Worm (Caenorhabditis elegans) whole organism, L1 larva: ENCODE results near the gene egl-6.

Experiments used
- C04F5.9 ChIP-seq: sonication (generic microtip); optimal IDR thresholded peaks from 2 replicates; lab custom pipeline; 2016; ENCODE audit warnings: missing genetic modification characterization, missing compliant biosample characterization
- C16A3.4 ChIP-seq: fragments of 150-350 bp; optimal IDR thresholded peaks from 2 replicates; lab custom pipeline; 2014; ENCODE audit warnings: missing biosample characterization, missing genetic modification characterization
- F16B12.6 ChIP-seq: fragments of 150-350 bp; optimal IDR thresholded peaks from 2 replicates; lab custom pipeline; 2014; ENCODE audit warnings: missing biosample characterization, missing genetic modification characterization
- aha-1 ChIP-seq: fragments of 150-350 bp; optimal IDR thresholded peaks from 2 replicates; lab custom pipeline; 2014; ENCODE audit warnings: missing biosample characterization, missing genetic modification characterization
- alr-1 ChIP-seq: fragments of 200-800 bp; sonication (Bioruptor generic); optimal IDR thresholded peaks from 2 replicates; lab custom pipeline; 2018; ENCODE audit warnings: borderline replicate concordance, mild to moderate bottlenecking, missing genetic modification characterization, missing compliant biosample characterization
- aly-2 ChIP-seq: fragments of 150-350 bp; optimal IDR thresholded peaks from 2 replicates; lab custom pipeline; 2014; ENCODE audit warnings: missing biosample characterization, missing genetic modification characterization
- ama-1 ChIP-seq: fragments of 150-350 bp; optimal IDR thresholded peaks from 2 replicates; lab custom pipeline; 2014
- blmp-1 ChIP-seq: fragments of 150-350 bp; optimal IDR thresholded peaks from 2 replicates; lab custom pipeline; 2014; ENCODE audit warnings: missing biosample characterization, missing genetic modification characterization
- ceh-8 ChIP-seq: fragments of 200-800 bp; sonication (Bioruptor generic); optimal IDR thresholded peaks from 2 replicates; lab custom pipeline; 2018; ENCODE audit warnings: mild to moderate bottlenecking, missing genetic modification characterization, moderate library complexity, missing compliant biosample characterization
- ceh-82 ChIP-seq, 3 experiments: fragments of 150-350 bp in 1 of 3; sonication (generic microtip) in 2 of 3; optimal IDR thresholded peaks; 2 replicates each; lab custom pipeline; 2014 to 2017; ENCODE audit warnings: missing biosample characterization in 3 of 3, missing genetic modification characterization in 3 of 3
- ceh-88 ChIP-seq: fragments of 200-800 bp; sonication (Bioruptor generic); IDR thresholded peaks from 2 replicates; pipeline ENCODE4 v1.3.6; 2022; ENCODE audit warnings: missing genetic modification characterization, missing compliant biosample characterization
- ceh-90 ChIP-seq: sonication (generic microtip); optimal IDR thresholded peaks from 2 replicates; lab custom pipeline; 2016; ENCODE audit warnings: missing genetic modification characterization, missing compliant biosample characterization
- ces-1 ChIP-seq: fragments of 150-350 bp; optimal IDR thresholded peaks from 2 replicates; lab custom pipeline; 2014; ENCODE audit warnings: missing biosample characterization, missing genetic modification reagents, missing genetic modification characterization
- efl-3 ChIP-seq: fragments of 200-800 bp; sonication (Bioruptor generic); optimal IDR thresholded peaks from 2 replicates; lab custom pipeline; 2018; ENCODE audit warnings: mild to moderate bottlenecking, missing genetic modification characterization, missing compliant biosample characterization
- ets-5 ChIP-seq: fragments of 200-800 bp; sonication (Bioruptor generic); IDR thresholded peaks from 2 replicates; pipeline ENCODE4 v1.3.6; 2022; ENCODE audit warnings: missing genetic modification characterization, missing compliant biosample characterization
- fkh-10 ChIP-seq: sonication (generic microtip); optimal IDR thresholded peaks from 2 replicates; lab custom pipeline; 2017; ENCODE audit warnings: missing biosample characterization, missing genetic modification reagents, missing genetic modification characterization
- fkh-4 ChIP-seq: sonication (generic microtip); optimal IDR thresholded peaks from 2 replicates; lab custom pipeline; 2016; ENCODE audit warnings: missing compliant biosample characterization, missing genetic modification characterization, borderline replicate concordance
- fos-1 ChIP-seq: fragments of 150-350 bp; optimal IDR thresholded peaks from 2 replicates; lab custom pipeline; 2014; ENCODE audit warnings: missing biosample characterization, missing genetic modification characterization
- hlh-17 ChIP-seq: fragments of 200-800 bp; sonication (Bioruptor generic); optimal IDR thresholded peaks from 2 replicates; lab custom pipeline; 2018; ENCODE audit warnings: missing genetic modification characterization, mild to moderate bottlenecking, missing compliant biosample characterization, moderate library complexity, borderline replicate concordance
- hlh-4 ChIP-seq: sonication (generic microtip); optimal IDR thresholded peaks from 2 replicates; lab custom pipeline; 2016; ENCODE audit warnings: mild to moderate bottlenecking, missing genetic modification characterization, missing compliant biosample characterization
- hpl-2 ChIP-seq: fragments of 150-350 bp; optimal IDR thresholded peaks from 2 replicates; lab custom pipeline; 2014; ENCODE audit warnings: missing biosample characterization, missing genetic modification reagents, missing genetic modification characterization
- irx-1 ChIP-seq: sonication (generic microtip); optimal IDR thresholded peaks from 2 replicates; lab custom pipeline; 2016; ENCODE audit warnings: missing genetic modification characterization, missing compliant biosample characterization
- isw-1 ChIP-seq: fragments of 200-800 bp; sonication (Bioruptor generic); IDR thresholded peaks from 2 replicates; pipeline ENCODE4 v1.3.6; 2022; ENCODE audit warnings: missing genetic modification characterization, missing compliant biosample characterization
- jun-1 ChIP-seq: fragments of 150-350 bp; optimal IDR thresholded peaks from 2 replicates; lab custom pipeline; 2014; ENCODE audit warnings: missing biosample characterization, missing genetic modification reagents, missing genetic modification characterization
- lin-15B ChIP-seq: fragments of 150-350 bp; sonication (generic microtip); optimal IDR thresholded peaks from 3 replicates; lab custom pipeline; 2014; ENCODE audit warnings: missing biosample characterization, missing genetic modification characterization
- lin-39 ChIP-seq: fragments of 150-350 bp; optimal IDR thresholded peaks from 2 replicates; lab custom pipeline; 2014; ENCODE audit warnings: missing biosample characterization, missing genetic modification reagents, missing genetic modification characterization
- lsy-2 ChIP-seq, 2 experiments: fragments of 150-350 bp; optimal IDR thresholded peaks; 2 replicates each; lab custom pipeline; 2014; ENCODE audit warnings: missing biosample characterization in 2 of 2, missing genetic modification characterization in 2 of 2
- mef-2 ChIP-seq: fragments of 150-350 bp; optimal IDR thresholded peaks from 2 replicates; lab custom pipeline; 2014; ENCODE audit warnings: missing biosample characterization, missing genetic modification characterization
- mep-1 ChIP-seq: fragments of 150-350 bp; optimal IDR thresholded peaks from 2 replicates; lab custom pipeline; 2014; ENCODE audit warnings: missing biosample characterization, missing genetic modification characterization
- nhr-11 ChIP-seq: fragments of 150-350 bp; optimal IDR thresholded peaks from 2 replicates; lab custom pipeline; 2014; ENCODE audit warnings: missing biosample characterization, missing genetic modification characterization
- nhr-12 ChIP-seq: sonication (generic microtip); optimal IDR thresholded peaks from 2 replicates; lab custom pipeline; 2017; ENCODE audit warnings: missing biosample characterization, missing genetic modification characterization
- nhr-19 ChIP-seq: fragments of 200-800 bp; sonication (Bioruptor generic); conservative IDR thresholded peaks from 2 replicates; pipeline ENCODE4 v1.3.6; 2022; ENCODE audit warnings: missing genetic modification characterization, missing compliant biosample characterization
- nhr-20 ChIP-seq: sonication (generic microtip); optimal IDR thresholded peaks from 2 replicates; lab custom pipeline; 2016; ENCODE audit warnings: mild to moderate bottlenecking, missing genetic modification characterization, missing compliant biosample characterization
- nhr-237 ChIP-seq: fragments of 150-350 bp; optimal IDR thresholded peaks from 2 replicates; lab custom pipeline; 2014; ENCODE audit warnings: missing biosample characterization, missing genetic modification characterization
- nhr-47 ChIP-seq: sonication (generic microtip); optimal IDR thresholded peaks from 2 replicates; lab custom pipeline; 2016; ENCODE audit warnings: mild to moderate bottlenecking, missing genetic modification characterization, moderate library complexity, missing compliant biosample characterization
- nhr-71 ChIP-seq: sonication (generic microtip); optimal IDR thresholded peaks from 2 replicates; lab custom pipeline; 2016; ENCODE audit warnings: mild to moderate bottlenecking, missing genetic modification characterization, moderate library complexity, missing compliant biosample characterization
- nhr-85 ChIP-seq: sonication (generic microtip); peaks from one replicate; lab custom pipeline; 2016; ENCODE audit warnings: missing genetic modification characterization, inconsistent platforms, missing compliant biosample characterization
- nhr-90 ChIP-seq: sonication (generic microtip); optimal IDR thresholded peaks from 2 replicates; lab custom pipeline; 2016; ENCODE audit warnings: mild to moderate bottlenecking, missing genetic modification characterization, missing compliant biosample characterization; ENCODE audit not compliant: poor library complexity
- pax-3 ChIP-seq: fragments of 200-800 bp; sonication (Bioruptor generic); optimal IDR thresholded peaks from 2 replicates; lab custom pipeline; 2018; ENCODE audit warnings: mild to moderate bottlenecking, missing genetic modification characterization, moderate library complexity, missing compliant biosample characterization
- pqm-1 ChIP-seq: sonication (generic microtip); optimal IDR thresholded peaks from 3 replicates; lab custom pipeline; 2017; ENCODE audit warnings: missing biosample characterization, missing genetic modification characterization
- rnt-1 ChIP-seq: sonication (generic microtip); optimal IDR thresholded peaks from 2 replicates; lab custom pipeline; 2016; ENCODE audit warnings: mild to moderate bottlenecking, missing genetic modification characterization, moderate library complexity, missing compliant biosample characterization
- snu-23 ChIP-seq: sonication (generic microtip); optimal IDR thresholded peaks from 2 replicates; lab custom pipeline; 2016; ENCODE audit warnings: missing genetic modification characterization, missing compliant biosample characterization
- sox-4 ChIP-seq: sonication (generic microtip); optimal IDR thresholded peaks from 2 replicates; lab custom pipeline; 2016; ENCODE audit warnings: missing genetic modification characterization, missing compliant biosample characterization
- sptf-1 ChIP-seq: fragments of 150-350 bp; optimal IDR thresholded peaks from 2 replicates; lab custom pipeline; 2014; ENCODE audit warnings: missing biosample characterization, missing genetic modification characterization
- sup-37 ChIP-seq: fragments of 200-800 bp; sonication (Bioruptor generic); optimal IDR thresholded peaks from 2 replicates; lab custom pipeline; 2018; ENCODE audit warnings: mild to moderate bottlenecking, missing genetic modification characterization, missing compliant biosample characterization
- swsn-7 ChIP-seq: sonication (generic microtip); optimal IDR thresholded peaks from 2 replicates; lab custom pipeline; 2016; ENCODE audit warnings: missing genetic modification characterization, missing compliant biosample characterization
- tbx-2 ChIP-seq: sonication (generic microtip); optimal IDR thresholded peaks from 2 replicates; lab custom pipeline; 2016; ENCODE audit warnings: missing genetic modification characterization, missing compliant biosample characterization
- tlp-1 ChIP-seq: fragments of 150-350 bp; optimal IDR thresholded peaks from 2 replicates; lab custom pipeline; 2014; ENCODE audit warnings: missing biosample characterization, missing genetic modification characterization
- unc-130 ChIP-seq: fragments of 150-350 bp; optimal IDR thresholded peaks from 2 replicates; lab custom pipeline; 2017; ENCODE audit warnings: missing biosample characterization, missing genetic modification characterization, inconsistent platforms
- unc-62 ChIP-seq: fragments of 150-350 bp; optimal IDR thresholded peaks from 2 replicates; lab custom pipeline; 2014; ENCODE audit warnings: missing biosample characterization, missing genetic modification reagents, missing genetic modification characterization
- unc-86 ChIP-seq: sonication (generic microtip); optimal IDR thresholded peaks from 2 replicates; lab custom pipeline; 2016; ENCODE audit warnings: missing genetic modification characterization, missing compliant biosample characterization
- vab-15 ChIP-seq: sonication (generic microtip); optimal IDR thresholded peaks from 2 replicates; lab custom pipeline; 2017; ENCODE audit warnings: missing genotype, mild to moderate bottlenecking, missing genetic modification characterization, missing compliant biosample characterization
- xbp-1 ChIP-seq: sonication (generic microtip); optimal IDR thresholded peaks from 2 replicates; lab custom pipeline; 2016; ENCODE audit warnings: missing genetic modification characterization, missing compliant biosample characterization
- zag-1 ChIP-seq: fragments of 150-350 bp; optimal IDR thresholded peaks from 2 replicates; lab custom pipeline; 2014; ENCODE audit warnings: missing biosample characterization, missing genetic modification characterization
- zip-4 ChIP-seq: fragments of 200-800 bp; sonication (Bioruptor generic); optimal IDR thresholded peaks from 2 replicates; lab custom pipeline; 2018; ENCODE audit warnings: mild to moderate bottlenecking, missing genetic modification characterization, moderate library complexity, missing compliant biosample characterization
- ztf-11 ChIP-seq, 2 experiments: sonication (generic microtip); optimal IDR thresholded peaks; 2 replicates each; lab custom pipeline; 2016 to 2017; ENCODE audit warnings: missing genetic modification characterization in 2 of 2, missing biosample characterization in 1 of 2, missing compliant biosample characterization in 1 of 2

The egl-6 gene

DNA sequence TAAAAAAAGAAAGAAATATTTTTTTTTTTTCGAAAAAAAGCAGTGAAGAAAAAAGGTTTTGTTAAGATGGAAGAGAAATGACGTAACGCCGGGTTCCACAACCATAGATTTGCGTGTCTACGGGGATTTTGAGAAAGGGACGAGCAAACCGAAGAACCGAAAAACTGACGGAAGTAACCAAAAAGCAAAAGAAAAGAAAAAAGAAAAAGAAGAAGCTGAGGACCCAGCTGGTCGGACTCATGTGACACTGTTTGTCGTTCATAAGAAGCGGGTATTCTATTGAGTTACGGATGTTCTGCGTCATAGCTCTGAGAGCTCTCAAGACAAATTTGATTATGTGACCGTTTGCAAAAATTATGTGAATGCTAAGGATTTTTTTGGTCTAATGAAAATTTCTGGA lies 51.9 kb downstream of the egl-6 start:
- no peak for TF ChIP-seq vab-15 (tag; lab: Kevin White, UChicago)
- TF ChIP-seq ztf-11 (tag; optimal IDR thresholded peaks at IDR 0.05; lab: Kevin White, UChicago) = no peak
- TF ChIP-seq nhr-12 (tag; lab: Kevin White, UChicago) = no peak
- TF ChIP-seq sptf-1 (tag; lab: Kevin White, UChicago) = no peak
- no peak for TF ChIP-seq swsn-7 (tag; lab: Kevin White, UChicago)
- no peak for TF ChIP-seq hlh-4 (tag; lab: Kevin White, UChicago)
- no peak for TF ChIP-seq mep-1
- no peak for TF ChIP-seq unc-130 (tag; lab: Kevin White, UChicago)
- TF ChIP-seq sox-4 (tag; lab: Kevin White, UChicago) = no peak
- TF ChIP-seq ceh-88 (GFP tag; lab: Robert Waterston, UW) = no peak
- no peak for TF ChIP-seq blmp-1
- no peak for TF ChIP-seq C04F5.9 (tag; lab: Kevin White, UChicago)
- TF ChIP-seq aha-1 (tag; lab: Kevin White, UChicago) = no peak
- no peak for TF ChIP-seq zip-4 (GFP tag; lab: Kevin White, UChicago)
- TF ChIP-seq nhr-47 (tag; lab: Kevin White, UChicago) = peak; percentile 34
- TF ChIP-seq snu-23 (GFP tag; lab: Kevin White, UChicago) = peak; percentile 15
- no peak for TF ChIP-seq mef-2 (tag; lab: Kevin White, UChicago)
- no peak for TF ChIP-seq nhr-237 (tag; lab: Kevin White, UChicago)
- TF ChIP-seq lsy-2 (tag; optimal IDR thresholded peaks at IDR 0.05; lab: Kevin White, UChicago) = peak; percentile 11 to 15
- TF ChIP-seq efl-3 = no peak
- no peak for TF ChIP-seq nhr-20 (tag; lab: Kevin White, UChicago)
- no peak for TF ChIP-seq fkh-4
- no peak for TF ChIP-seq zag-1
- TF ChIP-seq tbx-2 (tag; lab: Kevin White, UChicago) = peak; percentile 19
- TF ChIP-seq pqm-1 (tag; lab: Kevin White, UChicago) = no peak
- TF ChIP-seq ama-1 = no peak
- no peak for TF ChIP-seq nhr-90 (tag; lab: Kevin White, UChicago)
- TF ChIP-seq irx-1 (tag; lab: Kevin White, UChicago) = no peak
- TF ChIP-seq pax-3 (tag; lab: Kevin White, UChicago) = no peak
- no peak for TF ChIP-seq ces-1 (GFP tag; lab: Kevin White, UChicago)
- no peak for TF ChIP-seq nhr-11 (tag; lab: Kevin White, UChicago)
- no peak for TF ChIP-seq fkh-10 (GFP tag; lab: Kevin White, UChicago)
- peak; percentile 44 for TF ChIP-seq nhr-71 (tag; lab: Kevin White, UChicago)
- no peak for TF ChIP-seq nhr-85 (tag; lab: Kevin White, UChicago)
- no peak for TF ChIP-seq tlp-1 (tag; lab: Kevin White, UChicago)
- no peak for TF ChIP-seq isw-1 (GFP tag; lab: Robert Waterston, UW)
- no peak for TF ChIP-seq unc-62
- no peak for TF ChIP-seq aly-2 (tag; lab: Kevin White, UChicago)
- TF ChIP-seq lin-15B (tag; lab: Kevin White, UChicago) = no peak
- TF ChIP-seq ceh-90 (tag; lab: Kevin White, UChicago) = no peak
- no peak for TF ChIP-seq jun-1 (tag; lab: Kevin White, UChicago)
- peak in 1 of 3 experiments; percentile 29 for TF ChIP-seq ceh-82 (tag; optimal IDR thresholded peaks at IDR 0.05; lab: Kevin White, UChicago)
- TF ChIP-seq rnt-1 (tag; lab: Kevin White, UChicago) = peak; percentile 21
- TF ChIP-seq unc-86 (tag; lab: Kevin White, UChicago) = no peak
- no peak for TF ChIP-seq lin-39 (tag; lab: Kevin White, UChicago)
- no peak for TF ChIP-seq hpl-2
- no peak for TF ChIP-seq C16A3.4 (tag; lab: Kevin White, UChicago)
- no peak for TF ChIP-seq F16B12.6 (tag; lab: Kevin White, UChicago)
- TF ChIP-seq ets-5 = no peak
- no peak for TF ChIP-seq sup-37 (GFP tag; lab: Kevin White, UChicago)
- no peak for TF ChIP-seq alr-1
- TF ChIP-seq ceh-8 (GFP tag; lab: Kevin White, UChicago) = no peak
- no peak for TF ChIP-seq fos-1 (tag; lab: Kevin White, UChicago)
- TF ChIP-seq xbp-1 (tag; lab: Kevin White, UChicago) = peak; percentile 5
- TF ChIP-seq hlh-17 = no peak
- no peak for TF ChIP-seq nhr-19 (GFP tag; lab: Robert Waterston, UW)
